Fruit fly (Drosophila melanogaster) whole organism, embryonic: Measurements from ENCODE around the gene Pgant8.

Experiments
- Atf-2 ChIP-seq: fragments of 200-800 bp; sonication (Bioruptor generic); optimal IDR thresholded peaks from 2 replicates; lab custom pipeline; 2016; ENCODE audit warnings: missing biosample characterization, missing genetic modification characterization
- CG1024 ChIP-seq: fragments of 200-800 bp; sonication (Bioruptor generic); IDR thresholded peaks from 2 replicates; pipeline ENCODE4 v1.3.6; 2022; ENCODE audit warnings: missing biosample characterization, missing genetic modification characterization
- CG10654 ChIP-seq: fragments of 200-800 bp; sonication (Bioruptor generic); optimal IDR thresholded peaks from 2 replicates; lab custom pipeline; 2016; ENCODE audit warnings: missing biosample characterization, missing genetic modification characterization
- CG12744 ChIP-seq: fragments of 200-800 bp; sonication (Bioruptor generic); optimal IDR thresholded peaks from 2 replicates; lab custom pipeline; 2016; ENCODE audit warnings: missing biosample characterization, missing genetic modification characterization
- CG14860 ChIP-seq: fragments of 200-800 bp; sonication (Bioruptor generic); IDR thresholded peaks from 3 replicates; pipeline ENCODE4 v1.3.6; 2022; ENCODE audit warnings: missing biosample characterization, missing genetic modification characterization; ENCODE audit not compliant: partially characterized antibody
- CG15011 ChIP-seq: fragments of 200-800 bp; sonication (Bioruptor generic); optimal IDR thresholded peaks from 3 replicates; lab custom pipeline; 2018; ENCODE audit warnings: missing biosample characterization, mild to moderate bottlenecking, missing genetic modification characterization
- CG16813 ChIP-seq: fragments of 200-800 bp; sonication (Bioruptor generic); IDR thresholded peaks from 3 replicates; pipeline ENCODE4 v1.3.6; 2022; ENCODE audit warnings: missing biosample characterization, missing genetic modification characterization; ENCODE audit not compliant: partially characterized antibody
- CG17186 ChIP-seq: fragments of 200-800 bp; sonication (Bioruptor generic); optimal IDR thresholded peaks from 3 replicates; lab custom pipeline; 2017; ENCODE audit warnings: missing biosample characterization, missing genetic modification reagents, missing genetic modification characterization
- CG17568 ChIP-seq: fragments of 200-800 bp; sonication (Bioruptor generic); optimal IDR thresholded peaks from 2 replicates; lab custom pipeline; 2018; ENCODE audit warnings: missing biosample characterization, mild to moderate bottlenecking, missing genetic modification characterization, moderate library complexity
- CG17612 ChIP-seq: fragments of 200-800 bp; sonication (Bioruptor generic); IDR thresholded peaks from 2 replicates; pipeline ENCODE4 v1.3.6; 2022; ENCODE audit warnings: missing biosample characterization, missing genetic modification characterization
- CG17912 ChIP-seq: fragments of 200-800 bp; sonication (Bioruptor generic); optimal IDR thresholded peaks from 2 replicates; lab custom pipeline; 2018; ENCODE audit warnings: missing biosample characterization, mild to moderate bottlenecking, missing genetic modification characterization
- CG2202 ChIP-seq: fragments of 200-800 bp; sonication (Bioruptor generic); optimal IDR thresholded peaks from 2 replicates; lab custom pipeline; 2018; ENCODE audit warnings: missing biosample characterization, mild to moderate bottlenecking, missing genetic modification characterization
- CG2889 ChIP-seq: fragments of 200-800 bp; sonication (Bioruptor generic); IDR thresholded peaks from 3 replicates; pipeline ENCODE4 v1.3.6; 2022; ENCODE audit warnings: missing biosample characterization, missing genetic modification characterization
- CG3163 ChIP-seq: fragments of 200-800 bp; sonication (Bioruptor generic); optimal IDR thresholded peaks from 3 replicates; lab custom pipeline; 2016; ENCODE audit warnings: missing biosample characterization, missing genetic modification characterization
- CG4328 ChIP-seq: fragments of 200-800 bp; sonication (Bioruptor generic); optimal IDR thresholded peaks from 3 replicates; lab custom pipeline; 2017; ENCODE audit warnings: missing biosample characterization, missing genetic modification reagents, missing genetic modification characterization
- CG4360 ChIP-seq: fragments of 200-800 bp; sonication (Bioruptor generic); IDR thresholded peaks from 2 replicates; pipeline ENCODE4 v1.3.6; 2022; ENCODE audit warnings: missing biosample characterization, missing genetic modification characterization
- CG4424 ChIP-seq: fragments of 200-800 bp; sonication (Bioruptor generic); optimal IDR thresholded peaks from 3 replicates; lab custom pipeline; 2016; ENCODE audit warnings: missing biosample characterization, missing genetic modification characterization
- CG5953 ChIP-seq: fragments of 200-800 bp; sonication (Bioruptor generic); IDR thresholded peaks from 2 replicates; pipeline ENCODE4 v1.3.6; 2022; ENCODE audit warnings: missing biosample characterization, missing genetic modification characterization
- CG6683 ChIP-seq: fragments of 200-800 bp; sonication (Bioruptor generic); optimal IDR thresholded peaks from 2 replicates; lab custom pipeline; 2017; ENCODE audit warnings: missing biosample characterization, mild to moderate bottlenecking, missing genetic modification characterization, missing genetic modification reagents
- CG8388 ChIP-seq: fragments of 200-800 bp; sonication (Bioruptor generic); optimal IDR thresholded peaks from 2 replicates; lab custom pipeline; 2019; ENCODE audit warnings: missing biosample characterization, mild to moderate bottlenecking, missing genetic modification characterization, moderate library complexity
- CG8765 ChIP-seq: fragments of 200-800 bp; sonication (Bioruptor generic); IDR thresholded peaks from 2 replicates; pipeline ENCODE4 v1.3.6; 2022; ENCODE audit warnings: missing biosample characterization, missing genetic modification characterization
- CHES-1-like ChIP-seq: fragments of 200-800 bp; sonication (Bioruptor generic); optimal IDR thresholded peaks from 2 replicates; lab custom pipeline; 2016; ENCODE audit warnings: missing biosample characterization, missing genetic modification characterization
- Camta ChIP-seq: fragments of 200-800 bp; sonication (Bioruptor generic); optimal IDR thresholded peaks from 2 replicates; lab custom pipeline; 2016; ENCODE audit warnings: missing biosample characterization, missing genetic modification characterization
- Dp ChIP-seq: fragments of 200-800 bp; sonication (Bioruptor generic); optimal IDR thresholded peaks from 2 replicates; lab custom pipeline; 2018; ENCODE audit warnings: missing biosample characterization, mild to moderate bottlenecking, missing genetic modification characterization, moderate library complexity
- H2.0 ChIP-seq: fragments of 200-800 bp; sonication (Bioruptor generic); IDR thresholded peaks from 2 replicates; pipeline ENCODE4 v1.3.6; 2022; ENCODE audit warnings: missing biosample characterization, missing genetic modification characterization
- Hey ChIP-seq: fragments of 200-800 bp; sonication (Bioruptor generic); optimal IDR thresholded peaks from 3 replicates; lab custom pipeline; 2018; ENCODE audit warnings: missing biosample characterization, mild to moderate bottlenecking, missing genetic modification characterization
- HmgD ChIP-seq: fragments of 200-800 bp; sonication (Bioruptor generic); optimal IDR thresholded peaks from 3 replicates; lab custom pipeline; 2016; ENCODE audit warnings: missing biosample characterization, missing genetic modification characterization
- Max ChIP-seq: fragments of 200-800 bp; sonication (Bioruptor generic); optimal IDR thresholded peaks from 2 replicates; lab custom pipeline; 2016; ENCODE audit warnings: missing biosample characterization, mild to moderate bottlenecking, missing genetic modification characterization
- Nf-YA ChIP-seq: fragments of 200-800 bp; sonication (Bioruptor generic); IDR thresholded peaks from 2 replicates; pipeline ENCODE4 v1.3.6; 2022; ENCODE audit warnings: missing biosample characterization, missing genetic modification characterization
- Nf-YB ChIP-seq: fragments of 200-800 bp; sonication (Bioruptor generic); optimal IDR thresholded peaks from 3 replicates; lab custom pipeline; 2019; ENCODE audit warnings: missing biosample characterization, mild to moderate bottlenecking, missing genetic modification characterization, moderate library complexity
- Oli ChIP-seq: fragments of 200-800 bp; sonication (Bioruptor generic); optimal IDR thresholded peaks from 2 replicates; lab custom pipeline; 2018; ENCODE audit warnings: missing biosample characterization, mild to moderate bottlenecking, missing genetic modification characterization, moderate library complexity
- PHDP ChIP-seq: fragments of 200-800 bp; sonication (Bioruptor generic); optimal IDR thresholded peaks from 3 replicates; lab custom pipeline; 2018; ENCODE audit warnings: missing biosample characterization, mild to moderate bottlenecking, missing genetic modification characterization, moderate library complexity
- Side ChIP-seq: fragments of 200-800 bp; sonication (Bioruptor generic); optimal IDR thresholded peaks from 2 replicates; lab custom pipeline; 2016; ENCODE audit warnings: missing biosample characterization, missing genetic modification characterization
- Stat92E ChIP-seq, 3 experiments: fragments of >200 bp in 2 of 3; fragments of 200-800 bp in 1 of 3; sonication (Bioruptor generic) in 1 of 3; optimal IDR thresholded peaks; 2 replicates each; lab custom pipeline; 2017 to 2019; ENCODE audit warnings: missing biosample characterization in 3 of 3, missing genetic modification characterization in 3 of 3, mild to moderate bottlenecking in 1 of 3, moderate library complexity in 1 of 3
- abd-A ChIP-seq: fragments of 200-800 bp; sonication (Bioruptor generic); optimal IDR thresholded peaks from 3 replicates; lab custom pipeline; 2019; ENCODE audit warnings: missing biosample characterization, mild to moderate bottlenecking, missing genetic modification characterization, moderate library complexity
- ara ChIP-seq: fragments of 200-800 bp; sonication (Bioruptor generic); IDR thresholded peaks from 2 replicates; pipeline ENCODE4 v1.3.6; 2022; ENCODE audit warnings: missing biosample characterization, missing genetic modification characterization
- br ChIP-seq: fragments of >200 bp; optimal IDR thresholded peaks from 2 replicates; lab custom pipeline; 2017
- ci ChIP-seq: fragments of 200-800 bp; sonication (Bioruptor generic); IDR thresholded peaks from 3 replicates; pipeline ENCODE4 v1.3.6; 2022; ENCODE audit warnings: missing biosample characterization, missing genetic modification characterization
- croc ChIP-seq: fragments of 200-800 bp; sonication (Bioruptor generic); conservative IDR thresholded peaks from 3 replicates; pipeline ENCODE4 v1.3.6; 2022; ENCODE audit warnings: missing biosample characterization, missing genetic modification characterization
- dati ChIP-seq: fragments of 200-800 bp; sonication (Bioruptor generic); IDR thresholded peaks from 2 replicates; pipeline ENCODE4 v1.3.6; 2022; ENCODE audit warnings: missing biosample characterization, missing genetic modification characterization
- kay ChIP-seq: fragments of 200-800 bp; sonication (Bioruptor generic); optimal IDR thresholded peaks from 2 replicates; lab custom pipeline; 2016; ENCODE audit warnings: missing biosample characterization, missing genetic modification characterization
- otp ChIP-seq: fragments of 200-800 bp; sonication (Bioruptor generic); IDR thresholded peaks from 3 replicates; pipeline ENCODE4, ENCODE4 v1.3.6; 2022; ENCODE audit warnings: missing biosample characterization, missing genetic modification characterization
- pan ChIP-seq, 4 experiments: fragments of >200 bp in 3 of 4; fragments of 200-800 bp in 1 of 4; sonication (Bioruptor generic) in 1 of 4; optimal IDR thresholded peaks in 3 of 4; IDR thresholded peaks in 1 of 4; 2 replicates each; pipeline versions ENCODE4 v1.3.6 to Lab custom; 2017 to 2022; ENCODE audit warnings: missing biosample characterization in 2 of 4, missing genetic modification characterization in 2 of 4, mixed read lengths in 1 of 4
- pum ChIP-seq: fragments of 200-800 bp; sonication (Bioruptor generic); optimal IDR thresholded peaks from 2 replicates; lab custom pipeline; 2016; ENCODE audit warnings: missing biosample characterization, missing genetic modification characterization
- schlank ChIP-seq: fragments of 200-800 bp; sonication (Bioruptor generic); optimal IDR thresholded peaks from 2 replicates; lab custom pipeline; 2018; ENCODE audit warnings: missing biosample characterization, mild to moderate bottlenecking, missing genetic modification characterization
- scrt ChIP-seq: fragments of 200-800 bp; sonication (Bioruptor generic); optimal IDR thresholded peaks from 2 replicates; lab custom pipeline; 2018; ENCODE audit warnings: missing biosample characterization, mild to moderate bottlenecking, missing genetic modification characterization, moderate library complexity
- sob ChIP-seq: fragments of 200-800 bp; sonication (Bioruptor generic); IDR thresholded peaks from 2 replicates; pipeline ENCODE4 v1.3.6; 2022; ENCODE audit warnings: missing biosample characterization, missing genetic modification characterization
- stc ChIP-seq: fragments of 200-800 bp; sonication (Bioruptor generic); IDR thresholded peaks from 2 replicates; pipeline ENCODE4 v1.3.6; 2022; ENCODE audit warnings: missing biosample characterization, missing genetic modification characterization
- tio ChIP-seq: fragments of 200-800 bp; sonication (Bioruptor generic); optimal IDR thresholded peaks from 2 replicates; lab custom pipeline; 2017; ENCODE audit warnings: missing biosample characterization, missing genetic modification characterization, inconsistent platforms
- vfl ChIP-seq: fragments of 200-800 bp; sonication (Bioruptor generic); optimal IDR thresholded peaks from 2 replicates; lab custom pipeline; 2016; ENCODE audit warnings: missing biosample characterization, missing genetic modification characterization
- wdn ChIP-seq: fragments of 200-800 bp; sonication (Bioruptor generic); IDR thresholded peaks from 2 replicates; pipeline ENCODE4 v1.3.6; 2022; ENCODE audit warnings: missing biosample characterization, missing genetic modification characterization

The Pgant8 gene

dm6 chr3L:15700338-15700966 lies 16.8 kb downstream of the Pgant8 start (continued):
- no peak for TF ChIP-seq stc (GFP tag; lab: Robert Waterston, UW)
- no peak for TF ChIP-seq ci (GFP tag; lab: Robert Waterston, UW)
- TF ChIP-seq CG17186 (GFP tag; lab: Kevin White, UChicago), result no peak
- TF ChIP-seq Stat92E (GFP tag; optimal IDR thresholded peaks at IDR 0.05; lab: Kevin White, UChicago), result peak in 1 of 3 experiments; percentile 23
- no peak for TF ChIP-seq pum (GFP tag; lab: Kevin White, UChicago)
- no peak for TF ChIP-seq scrt (GFP tag; lab: Kevin White, UChicago)
- no peak for TF ChIP-seq Side (GFP tag; lab: Kevin White, UChicago)
- no peak for TF ChIP-seq CG15011 (GFP tag; lab: Kevin White, UChicago)
- TF ChIP-seq CG3163 (GFP tag; lab: Kevin White, UChicago), result no peak
- peak; percentile 95 for TF ChIP-seq CG4360 (GFP tag; lab: Robert Waterston, UW)
- no peak for TF ChIP-seq Dp (GFP tag; lab: Kevin White, UChicago)
- TF ChIP-seq Nf-YA (GFP tag; lab: Robert Waterston, UW), result no peak
- TF ChIP-seq tio (GFP tag; lab: Kevin White, UChicago), result peak; percentile 48
- no peak for TF ChIP-seq CG14860 (GFP tag; lab: Robert Waterston, UW)
- no peak for TF ChIP-seq CG10654 (GFP tag; lab: Kevin White, UChicago)
- TF ChIP-seq CG1024 (GFP tag; lab: Robert Waterston, UW), result no peak
- no peak for TF ChIP-seq otp
- no peak for TF ChIP-seq CG4328
- TF ChIP-seq CG5953 (GFP tag; lab: Robert Waterston, UW), result no peak
- no peak for TF ChIP-seq CG17912
- TF ChIP-seq H2.0 (GFP tag; lab: Robert Waterston, UW), result no peak
- no peak for TF ChIP-seq sob
- no peak for TF ChIP-seq PHDP
- no peak for TF ChIP-seq dati
- TF ChIP-seq wdn, result no peak
- no peak for TF ChIP-seq CG2889 (GFP tag; lab: Robert Waterston, UW)
- TF ChIP-seq Camta (GFP tag; lab: Kevin White, UChicago), result no peak
- no peak for TF ChIP-seq Max (GFP tag; lab: Kevin White, UChicago)
- TF ChIP-seq Atf-2 (GFP tag; lab: Kevin White, UChicago), result no peak
- TF ChIP-seq CG4424 (GFP tag; lab: Kevin White, UChicago), result peak; percentile 49
- TF ChIP-seq croc (GFP tag; lab: Robert Waterston, UW), result no peak
- TF ChIP-seq CG8765, result 0 out of 2 replicates have a peak, but pooled peaks have one; percentile 16
- TF ChIP-seq Hey, result no peak
- TF ChIP-seq HmgD (GFP tag; lab: Kevin White, UChicago), result no peak
- TF ChIP-seq kay (GFP tag; lab: Kevin White, UChicago), result no peak
- TF ChIP-seq CG16813, result no peak
- no peak for TF ChIP-seq pan (optimal IDR thresholded peaks at IDR 0.05; lab: Kevin White, UChicago)
- TF ChIP-seq pan (GFP tag; optimal IDR thresholded peaks at IDR 0.05 in 1 of 2, IDR thresholded peaks at IDR 0.05 in 1 of 2), result no peak
- peak; percentile 66 for TF ChIP-seq CG8388 (GFP tag; lab: Kevin White, UChicago)
- TF ChIP-seq CG17568 (GFP tag; lab: Kevin White, UChicago), result no peak
- no peak for TF ChIP-seq CG17612 (GFP tag; lab: Robert Waterston, UW)
- no peak for TF ChIP-seq abd-A (tag; lab: Kevin White, UChicago)
- peak; percentile 53 for TF ChIP-seq CG2202 (tag; lab: Kevin White, UChicago)
- no peak for TF ChIP-seq vfl (GFP tag; lab: Kevin White, UChicago)
- no peak for TF ChIP-seq schlank (tag; lab: Kevin White, UChicago)
- TF ChIP-seq Nf-YB (GFP tag; lab: Kevin White, UChicago), result peak; percentile 41
- TF ChIP-seq ara (GFP tag; lab: Robert Waterston, UW), result no peak
- TF ChIP-seq CG12744, result no peak
- TF ChIP-seq CHES-1-like (GFP tag; lab: Kevin White, UChicago), result no peak
- TF ChIP-seq CG6683 (GFP tag; lab: Kevin White, UChicago), result no peak
- no peak for TF ChIP-seq br (lab: Kevin White, UChicago)
- peak; percentile 42 for TF ChIP-seq Oli (tag; lab: Kevin White, UChicago)
